Worm (Caenorhabditis elegans) whole organism, L2 larva: ENCODE data around the gene ptr-18.

Source experiments
- mab-5 ChIP-seq: fragments of 150-350 bp; optimal IDR thresholded peaks from 2 replicates; lab custom pipeline; 2014; ENCODE audit warnings: missing biosample characterization, missing genetic modification characterization
- sma-3 ChIP-seq: sonication (generic microtip); optimal IDR thresholded peaks from 2 replicates; lab custom pipeline; 2016; ENCODE audit warnings: missing genetic modification reagents, missing genetic modification characterization, missing compliant biosample characterization
- snpc-4 ChIP-seq: fragments of 150-350 bp; optimal IDR thresholded peaks from 2 replicates; lab custom pipeline; 2014; ENCODE audit warnings: missing biosample characterization, missing genetic modification characterization
- unc-39 ChIP-seq: fragments of 150-350 bp; optimal IDR thresholded peaks from 2 replicates; lab custom pipeline; 2014; ENCODE audit warnings: missing biosample characterization, missing genetic modification characterization

DNA sequence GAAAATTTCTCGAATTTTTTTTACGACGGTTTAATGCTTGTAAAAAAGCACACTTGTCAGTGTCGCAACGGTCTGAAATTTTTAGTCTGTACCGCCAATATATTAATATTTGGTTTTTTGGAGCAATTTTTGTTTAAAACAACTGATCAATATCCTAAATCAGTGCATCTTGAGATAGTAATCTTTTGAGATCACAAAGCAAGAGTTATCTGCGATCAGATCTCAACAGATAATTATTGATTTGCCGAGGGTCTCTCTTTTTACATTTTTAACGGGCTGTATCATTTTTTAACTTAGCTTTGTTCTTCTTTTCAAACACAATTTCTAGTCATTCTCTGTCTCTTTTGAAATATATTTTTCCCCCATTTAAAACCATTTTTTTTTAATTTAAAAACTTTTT is 208 bp upstream of the ptr-18 start:
- no peak for TF ChIP-seq snpc-4 (tag; lab: Kevin White, UChicago)
- no peak for TF ChIP-seq sma-3
- no peak for TF ChIP-seq unc-39 (tag; lab: Kevin White, UChicago)
- TF ChIP-seq mab-5 (tag; lab: Kevin White, UChicago): no peak
